Worm (Caenorhabditis elegans): ENCODE data around the gene T05C7.9.

ce11 chrIV:118786-119185 is 39.7 kb downstream of the T05C7.9 start:
- 0 out of 2 replicates have a peak, but pooled peaks have one; percentile 31 for TF ChIP-seq pbrm-1 (GFP tag; IDR thresholded peaks at IDR 0.05)
- TF ChIP-seq F57C9.4 (tag; optimal IDR thresholded peaks at IDR 0.05) = no peak
- TF ChIP-seq snpc-4 (GFP tag; optimal IDR thresholded peaks at IDR 0.05) = no peak
- TF ChIP-seq snpc-4 (tag; optimal IDR thresholded peaks at IDR 0.05) = no peak
- no peak for TF ChIP-seq ceh-27 (GFP tag; optimal IDR thresholded peaks at IDR 0.05)
- TF ChIP-seq madf-10 (tag; optimal IDR thresholded peaks at IDR 0.05) = no peak
- TF ChIP-seq nhr-80 (tag; optimal IDR thresholded peaks at IDR 0.05) = no peak

Data from whole organism, young adult.